Worm (Caenorhabditis elegans): ENCODE measurements around the gene pals-32.

DNA sequence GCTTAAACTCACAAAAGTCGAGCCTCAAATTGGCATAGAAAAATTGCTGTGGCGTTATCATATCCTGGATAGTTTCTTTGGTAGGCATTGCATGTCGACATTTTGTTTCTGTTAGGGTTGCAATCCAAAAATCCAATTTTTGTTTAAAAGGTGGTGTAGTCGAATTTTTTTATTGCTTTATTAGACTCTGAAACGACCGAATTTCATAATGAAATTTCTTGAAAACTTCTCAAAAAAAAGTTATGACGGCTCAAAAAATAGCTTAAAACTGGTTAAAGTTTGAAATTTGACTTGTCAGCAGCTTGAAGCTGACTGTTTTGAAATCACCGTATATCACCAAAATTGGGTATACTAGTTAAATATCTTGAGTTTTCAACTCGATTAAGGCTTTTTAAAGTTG is 45.0 kb downstream of the pals-32 start, which contains the start of gene srw-143:
- TF ChIP-seq him-1 (tag; optimal IDR thresholded peaks at IDR 0.05): no peak
- TF ChIP-seq W03F9.2 (tag; optimal IDR thresholded peaks at IDR 0.05): no peak
- TF ChIP-seq dao-5 (tag; optimal IDR thresholded peaks at IDR 0.05): no peak
